Worm (Caenorhabditis elegans) whole organism, L4 larva: Measurements from ENCODE around the gene idhg-1.

Experiments
- F37D6.2 ChIP-seq: sonication (generic microtip); optimal IDR thresholded peaks from 2 replicates; lab custom pipeline; 2016; ENCODE audit warnings: mild to moderate bottlenecking, missing genetic modification characterization, missing compliant biosample characterization
- T20F7.1 ChIP-seq: fragments of 200-800 bp; sonication (Bioruptor generic); optimal IDR thresholded peaks from 2 replicates; lab custom pipeline; 2018; ENCODE audit warnings: mild to moderate bottlenecking, missing genetic modification characterization, missing compliant biosample characterization
- Y75B8A.6 ChIP-seq: fragments of 200-800 bp; sonication (Bioruptor generic); IDR thresholded peaks from 2 replicates; pipeline ENCODE4 v1.3.6; 2022; ENCODE audit warnings: missing genetic modification reagents, missing genetic modification characterization, missing compliant biosample characterization
- ZK546.5 ChIP-seq, 2 experiments: sonication (generic microtip); optimal IDR thresholded peaks; 2 replicates each; lab custom pipeline; 2017; ENCODE audit warnings: missing biosample characterization in 2 of 2, missing genetic modification characterization in 2 of 2
- arid-1 ChIP-seq: fragments of 200-800 bp; sonication (Bioruptor generic); conservative IDR thresholded peaks from 2 replicates; pipeline ENCODE4 v1.3.6; 2022; ENCODE audit warnings: missing genetic modification reagents, missing genetic modification characterization, missing compliant biosample characterization
- cey-2 ChIP-seq: sonication (generic microtip); optimal IDR thresholded peaks from 3 replicates; lab custom pipeline; 2017; ENCODE audit warnings: missing genetic modification characterization, mild to moderate bottlenecking, missing compliant biosample characterization, antibody characterized with exemption, borderline replicate concordance; ENCODE audit not compliant: insufficient read depth
- ctbp-1 ChIP-seq: fragments of 200-800 bp; sonication (Bioruptor generic); IDR thresholded peaks from 2 replicates; pipeline ENCODE4 v1.3.6; 2022; ENCODE audit warnings: missing genetic modification reagents, missing genetic modification characterization, missing compliant biosample characterization
- daf-16 ChIP-seq, 3 experiments: sonication (generic microtip); optimal IDR thresholded peaks; 2 replicates each; lab custom pipeline; 2016 to 2017; ENCODE audit warnings: missing genetic modification characterization in 3 of 3, missing genetic modification reagents in 3 of 3, mild to moderate bottlenecking in 2 of 3, missing compliant biosample characterization in 2 of 3, missing biosample characterization in 1 of 3, moderate library complexity in 1 of 3
- daf-19 ChIP-seq: fragments of 200-800 bp; sonication (Bioruptor generic); conservative IDR thresholded peaks from 2 replicates; pipeline ENCODE4 v1.3.6; 2022; ENCODE audit warnings: missing genetic modification characterization, missing compliant biosample characterization
- dmd-8 ChIP-seq: fragments of 200-800 bp; sonication (Bioruptor generic); IDR thresholded peaks from 2 replicates; pipeline ENCODE4 v1.3.6; 2022; ENCODE audit warnings: missing genetic modification characterization, missing compliant biosample characterization
- dmd-9 ChIP-seq: fragments of 200-800 bp; sonication (Bioruptor generic); IDR thresholded peaks from 2 replicates; pipeline ENCODE4 v1.3.6; 2022; ENCODE audit warnings: missing genetic modification reagents, missing genetic modification characterization, missing compliant biosample characterization
- dpl-1 ChIP-seq: fragments of 150-350 bp; optimal IDR thresholded peaks from 2 replicates; lab custom pipeline; 2014; ENCODE audit warnings: missing biosample characterization, missing genetic modification reagents, missing genetic modification characterization
- dve-1 ChIP-seq: sonication (generic microtip); optimal IDR thresholded peaks from 2 replicates; lab custom pipeline; 2017; ENCODE audit warnings: antibody characterized with exemption, mild to moderate bottlenecking, missing genetic modification characterization, missing compliant biosample characterization; ENCODE audit not compliant: insufficient read depth
- fos-1 ChIP-seq: fragments of 150-350 bp; optimal IDR thresholded peaks from 2 replicates; lab custom pipeline; 2014; ENCODE audit warnings: missing biosample characterization, missing genetic modification characterization
- hlh-11 ChIP-seq: fragments of 200-800 bp; sonication (Bioruptor generic); optimal IDR thresholded peaks from 2 replicates; lab custom pipeline; 2018; ENCODE audit warnings: mild to moderate bottlenecking, missing genetic modification characterization, missing compliant biosample characterization
- hlh-30 ChIP-seq: sonication (generic microtip); optimal IDR thresholded peaks from 2 replicates; lab custom pipeline; 2017; ENCODE audit warnings: antibody characterized with exemption, mild to moderate bottlenecking, missing genetic modification characterization, missing compliant biosample characterization; ENCODE audit not compliant: insufficient read depth
- lin-1 ChIP-seq: fragments of 200-800 bp; sonication (Bioruptor generic); IDR thresholded peaks from 2 replicates; pipeline ENCODE4 v1.3.6; 2022; ENCODE audit warnings: missing genetic modification reagents, missing genetic modification characterization, missing compliant biosample characterization
- lin-13 ChIP-seq: fragments of 150-350 bp; optimal IDR thresholded peaks from 2 replicates; lab custom pipeline; 2014; ENCODE audit warnings: missing biosample characterization, missing genetic modification reagents, missing genetic modification characterization
- lin-15B ChIP-seq: fragments of 150-350 bp; sonication (generic microtip); optimal IDR thresholded peaks from 3 replicates; lab custom pipeline; 2014; ENCODE audit warnings: missing biosample characterization, missing genetic modification characterization
- lin-38 ChIP-seq: fragments of 200-800 bp; sonication (Bioruptor generic); IDR thresholded peaks from 2 replicates; pipeline ENCODE4 v1.3.6; 2022; ENCODE audit warnings: missing genetic modification reagents, missing genetic modification characterization, missing compliant biosample characterization
- lsy-2 ChIP-seq, 2 experiments: fragments of 150-350 bp in 1 of 2; sonication (generic microtip) in 1 of 2; optimal IDR thresholded peaks; 2 replicates each; lab custom pipeline; 2014 to 2017; ENCODE audit warnings: missing biosample characterization in 2 of 2, missing genetic modification characterization in 2 of 2
- madf-5 ChIP-seq, 2 experiments: fragments of 200-800 bp; sonication (Bioruptor generic); IDR thresholded peaks; 2 replicates each; pipeline ENCODE4 v1.3.6; 2022; ENCODE audit warnings: missing compliant biosample characterization in 2 of 2, missing genetic modification characterization in 2 of 2
- madf-9 ChIP-seq: fragments of 200-800 bp; sonication (Bioruptor generic); conservative IDR thresholded peaks from 2 replicates; pipeline ENCODE4 v1.3.6; 2022; ENCODE audit warnings: missing genetic modification reagents, missing genetic modification characterization, missing compliant biosample characterization
- mdl-1 ChIP-seq, 2 experiments: fragments of 150-350 bp in 1 of 2; sonication (generic microtip) in 1 of 2; optimal IDR thresholded peaks; 2 replicates each; lab custom pipeline; 2014 to 2017; ENCODE audit warnings: missing biosample characterization in 2 of 2, missing genetic modification characterization in 2 of 2
- mep-1 ChIP-seq: fragments of 150-350 bp; sonication (generic microtip); optimal IDR thresholded peaks from 3 replicates; lab custom pipeline; 2014; ENCODE audit warnings: missing biosample characterization, missing genetic modification characterization
- mes-2 ChIP-seq: sonication (generic microtip); optimal IDR thresholded peaks from 2 replicates; lab custom pipeline; 2016; ENCODE audit warnings: missing genotype, mild to moderate bottlenecking, missing genetic modification characterization, missing compliant biosample characterization; ENCODE audit not compliant: poor library complexity, severe bottlenecking
- mxl-3 ChIP-seq: fragments of 200-800 bp; sonication (Bioruptor generic); optimal IDR thresholded peaks from 2 replicates; lab custom pipeline; 2018; ENCODE audit warnings: mild to moderate bottlenecking, missing genetic modification characterization, missing compliant biosample characterization
- nhr-10 ChIP-seq: fragments of 150-350 bp; optimal IDR thresholded peaks from 2 replicates; lab custom pipeline; 2014; ENCODE audit warnings: missing biosample characterization, missing genetic modification characterization
- nhr-111 ChIP-seq: fragments of 200-800 bp; sonication (Bioruptor generic); optimal IDR thresholded peaks from 2 replicates; lab custom pipeline; 2018; ENCODE audit warnings: mild to moderate bottlenecking, missing genetic modification characterization, missing compliant biosample characterization
- nhr-237 ChIP-seq: sonication (generic microtip); optimal IDR thresholded peaks from 2 replicates; lab custom pipeline; 2017; ENCODE audit warnings: missing biosample characterization, missing genetic modification characterization
- nhr-28 ChIP-seq: fragments of 150-350 bp; optimal IDR thresholded peaks from 2 replicates; lab custom pipeline; 2014; ENCODE audit warnings: missing biosample characterization, missing genetic modification characterization
- nhr-42 ChIP-seq: fragments of 200-800 bp; sonication (Bioruptor generic); IDR thresholded peaks from 2 replicates; pipeline ENCODE4 v1.3.6; 2022; ENCODE audit warnings: missing genetic modification characterization, missing compliant biosample characterization
- nhr-6 ChIP-seq: fragments of 150-350 bp; optimal IDR thresholded peaks from 2 replicates; lab custom pipeline; 2014; ENCODE audit warnings: missing biosample characterization, missing genetic modification characterization
- nhr-76 ChIP-seq: fragments of 150-350 bp; optimal IDR thresholded peaks from 2 replicates; lab custom pipeline; 2014; ENCODE audit warnings: missing biosample characterization, missing genetic modification characterization
- pha-4 ChIP-seq, 2 experiments: fragments of 150-350 bp in 1 of 2; fragments of 200-800 bp in 1 of 2; sonication (Bioruptor generic) in 1 of 2; IDR thresholded peaks in 1 of 2; optimal IDR thresholded peaks in 1 of 2; 2 replicates each; pipeline versions ENCODE4 v1.3.6 to Lab custom; 2014 to 2022; ENCODE audit warnings: missing genetic modification characterization in 2 of 2, missing genetic modification reagents in 2 of 2, missing biosample characterization in 1 of 2, missing compliant biosample characterization in 1 of 2
- rbr-2 ChIP-seq: sonication (generic microtip); optimal IDR thresholded peaks from 2 replicates; lab custom pipeline; 2016; ENCODE audit warnings: missing genotype, missing genetic modification characterization, missing compliant biosample characterization
- spr-3 ChIP-seq: fragments of 200-800 bp; sonication (Bioruptor generic); optimal IDR thresholded peaks from 2 replicates; lab custom pipeline; 2018; ENCODE audit warnings: mild to moderate bottlenecking, missing genetic modification characterization, missing compliant biosample characterization
- unc-130 ChIP-seq: sonication (generic microtip); optimal IDR thresholded peaks from 2 replicates; lab custom pipeline; 2016; ENCODE audit warnings: missing genetic modification reagents, missing genetic modification characterization, missing compliant biosample characterization
- unc-62 ChIP-seq, 3 experiments: fragments of 150-350 bp in 1 of 3; sonication (generic microtip); optimal IDR thresholded peaks in 2 of 3; peaks in 1 of 3; 1 replicate in 1 of 3; 2 replicates in 2 of 3; lab custom pipeline; 2014 to 2017; ENCODE audit warnings: missing biosample characterization in 3 of 3, missing genetic modification characterization in 3 of 3, missing genetic modification reagents in 3 of 3, missing genotype in 1 of 3
- zfp-3 ChIP-seq: fragments of 200-800 bp; sonication (Bioruptor generic); conservative IDR thresholded peaks from 2 replicates; pipeline ENCODE4 v1.3.6; 2022; ENCODE audit warnings: missing genetic modification reagents, missing genetic modification characterization, missing compliant biosample characterization

idhg-1 gene

DNA sequence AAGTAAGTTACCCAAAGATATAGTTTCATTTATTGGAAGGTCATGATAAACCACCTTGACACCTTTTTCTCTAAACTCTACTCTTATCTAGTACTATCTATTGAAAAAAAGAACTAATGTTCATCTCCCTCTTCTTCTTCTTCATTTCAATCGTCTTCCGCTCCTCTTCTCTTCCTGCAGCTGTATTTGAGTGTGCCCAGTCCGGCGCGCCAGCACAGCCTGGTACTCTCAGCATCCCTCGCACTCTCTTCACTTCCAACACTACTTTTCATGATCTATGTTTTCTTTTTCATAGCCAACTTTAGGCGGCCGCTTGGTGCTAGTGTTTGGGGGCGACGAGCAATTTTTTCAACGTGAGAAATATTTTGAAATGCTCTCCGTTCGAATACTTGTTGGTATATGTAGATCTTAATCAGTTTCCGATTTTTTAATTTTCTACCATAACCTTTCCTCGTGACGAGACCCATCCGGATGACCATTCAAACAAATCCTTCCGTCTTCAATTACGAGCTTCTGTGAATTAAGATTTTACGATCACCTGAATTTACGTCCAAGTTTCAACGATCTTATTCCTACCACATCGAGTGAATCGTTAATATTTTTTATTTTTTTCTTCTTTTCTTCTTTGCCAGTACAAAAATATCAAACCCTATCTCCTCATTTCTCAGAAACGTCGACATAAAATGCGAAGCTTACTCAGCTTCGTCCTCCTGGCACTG, 6.4 kb upstream of the idhg-1 start, which contains the start of gene pan-1 (continued):
- TF ChIP-seq daf-16 (GFP tag; optimal IDR thresholded peaks at IDR 0.05; lab: Kevin White, UChicago), result peak in 1 of 2 experiments; percentile 7
- peak; percentile 24 for TF ChIP-seq daf-16 (tag; optimal IDR thresholded peaks at IDR 0.05; lab: Kevin White, UChicago)
- peak; percentile 68 for TF ChIP-seq mxl-3
- no peak for TF ChIP-seq lin-13
- TF ChIP-seq dmd-9 (GFP tag; lab: Robert Waterston, UW), result no peak
- peak; percentile 54 for TF ChIP-seq mep-1 (tag; lab: Kevin White, UChicago)
- no peak for TF ChIP-seq cey-2 (tag; lab: Kevin White, UChicago)
- no peak for TF ChIP-seq zfp-3 (GFP tag; lab: Robert Waterston, UW)
- TF ChIP-seq dpl-1 (GFP tag; lab: Kevin White, UChicago), result no peak
- peak in 1 of 2 experiments; percentile 44 for TF ChIP-seq unc-62 (GFP tag; optimal IDR thresholded peaks at IDR 0.05 in 1 of 2; lab: Kevin White, UChicago)
- no peak for TF ChIP-seq unc-62 (tag; optimal IDR thresholded peaks at IDR 0.05; lab: Kevin White, UChicago)
- 0 out of 2 replicates have a peak, but pooled peaks have one; percentile 54 for TF ChIP-seq ctbp-1 (GFP tag; lab: Robert Waterston, UW)
- no peak for TF ChIP-seq spr-3
- no peak for TF ChIP-seq daf-19 (GFP tag; lab: Robert Waterston, UW)
- no peak for TF ChIP-seq nhr-111 (GFP tag; lab: Kevin White, UChicago)
- no peak for TF ChIP-seq lin-15B (tag; lab: Kevin White, UChicago)
- TF ChIP-seq T20F7.1 (GFP tag; lab: Kevin White, UChicago), result no peak
- no peak for TF ChIP-seq nhr-76 (tag; lab: Kevin White, UChicago)
- peak; percentile 89 for TF ChIP-seq hlh-11
- peak; percentile 32; the same call in 1 of the 2 replicates for TF ChIP-seq madf-9
- 0 out of 2 replicates have a peak, but pooled peaks have one; percentile 10 for TF ChIP-seq lin-1
- TF ChIP-seq mes-2, result peak; percentile 48
- TF ChIP-seq Y75B8A.6 (GFP tag; lab: Robert Waterston, UW), result no peak
- TF ChIP-seq nhr-10, result no peak

DNA sequence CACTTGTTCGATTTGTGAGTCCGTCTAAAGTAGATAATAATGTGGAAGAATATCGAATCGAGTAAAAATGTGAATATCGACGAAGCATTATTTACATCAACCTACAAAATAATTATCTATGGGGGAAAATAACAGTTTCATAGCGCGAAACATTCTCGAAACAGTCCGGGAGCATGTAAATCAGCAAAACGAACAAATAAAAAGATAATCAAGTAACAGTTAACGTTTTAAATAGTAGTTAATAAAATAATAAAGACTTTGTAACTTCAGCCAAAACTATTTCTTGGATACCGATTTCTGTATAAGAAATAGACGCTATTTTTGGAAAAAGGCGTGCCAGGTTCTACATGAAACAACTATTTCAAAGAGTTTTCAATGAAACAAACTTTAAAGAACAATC, 567 bp upstream of the idhg-1 start, which contains the start of gene mlcd-1:
TSS of gene mlcd-1 (minus strand) at position 101 of the 400 bp plus-strand sequence.
- TF ChIP-seq nhr-42 (GFP tag; lab: Robert Waterston, UW) (no peak), nhr-237 (tag; lab: Kevin White, UChicago) (no peak), dmd-8 (GFP tag; lab: Robert Waterston, UW) (no peak), unc-130 (no peak), fos-1 (tag; lab: Kevin White, UChicago) (no peak), lin-38 (no peak), ZK546.5 (tag; optimal IDR thresholded peaks at IDR 0.05; lab: Kevin White, UChicago) (no peak)

DNA sequence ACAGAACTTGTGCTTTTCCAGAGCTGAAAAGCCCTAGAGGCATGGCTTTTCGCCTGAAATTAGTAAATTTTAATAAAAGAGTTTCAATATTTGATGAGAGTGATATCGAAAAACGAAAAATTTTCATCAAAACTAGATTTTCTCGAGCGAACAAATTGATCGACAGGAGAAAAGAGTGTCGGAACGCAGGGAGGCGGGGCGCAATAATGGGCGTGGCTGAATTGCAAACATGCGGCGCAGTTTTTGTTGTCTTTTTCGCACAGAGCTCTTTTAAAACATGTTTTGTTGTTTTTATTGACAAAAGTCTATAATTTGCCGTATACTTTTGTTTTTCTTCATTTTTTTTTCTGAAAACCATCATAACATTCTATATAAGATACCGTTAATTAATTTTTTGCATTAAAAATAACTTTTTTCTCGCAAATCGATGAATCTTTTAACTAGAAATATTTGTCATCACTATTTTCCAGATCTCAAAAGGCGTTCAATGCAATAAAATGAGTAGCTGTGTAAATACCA, 9.8 kb downstream of the idhg-1 start, which contains the start of the genes sel-5 and wdr-48:
TSS of gene sel-5 (minus strand) at position 53 of the 519 bp plus-strand sequence.
TSS of gene wdr-48 (plus strand) at position 469 of the 519 bp plus-strand sequence.
- TF ChIP-seq daf-19 (GFP tag; lab: Robert Waterston, UW), result no peak
- TF ChIP-seq dpl-1 (GFP tag; lab: Kevin White, UChicago), result peak; percentile 47
- TF ChIP-seq F37D6.2 (tag; lab: Kevin White, UChicago), result no peak
- TF ChIP-seq nhr-28 (tag; lab: Kevin White, UChicago), result peak; percentile 38
- TF ChIP-seq nhr-6 (tag; lab: Kevin White, UChicago), result peak; percentile 22
- peak; percentile 55 for TF ChIP-seq mep-1 (tag; lab: Kevin White, UChicago)
- TF ChIP-seq madf-5 (GFP tag; IDR thresholded peaks at IDR 0.05; lab: Robert Waterston, UW), result no peak
- TF ChIP-seq lsy-2 (tag; optimal IDR thresholded peaks at IDR 0.05; lab: Kevin White, UChicago), result peak in 1 of 2 experiments; percentile 62
- TF ChIP-seq mes-2, result peak; percentile 66
- no peak for TF ChIP-seq daf-16 (GFP tag; optimal IDR thresholded peaks at IDR 0.05; lab: Kevin White, UChicago)
- peak; percentile 33 for TF ChIP-seq daf-16 (tag; optimal IDR thresholded peaks at IDR 0.05; lab: Kevin White, UChicago)
- no peak for TF ChIP-seq zfp-3 (GFP tag; lab: Robert Waterston, UW)
- peak; percentile 5 for TF ChIP-seq rbr-2 (tag; lab: Kevin White, UChicago)
- peak; percentile 28 for TF ChIP-seq hlh-30 (tag; lab: Kevin White, UChicago)
- no peak for TF ChIP-seq mdl-1 (tag; optimal IDR thresholded peaks at IDR 0.05; lab: Kevin White, UChicago)
- TF ChIP-seq arid-1 (GFP tag; lab: Robert Waterston, UW), result no peak
- peak; percentile 25 for TF ChIP-seq dve-1 (tag; lab: Kevin White, UChicago)
- TF ChIP-seq pha-4 (GFP tag; IDR thresholded peaks at IDR 0.05; lab: Robert Waterston, UW), result no peak
- TF ChIP-seq pha-4 (tag; optimal IDR thresholded peaks at IDR 0.05; lab: Kevin White, UChicago), result peak; percentile 1
